Worm (Caenorhabditis elegans): Measurements from ENCODE around the gene R01H10.4.

- TF ChIP-seq elt-3 (tag; optimal IDR thresholded peaks at IDR 0.05) (no peak), snpc-4 (tag; optimal IDR thresholded peaks at IDR 0.05) (no peak), nhr-11 (tag; optimal IDR thresholded peaks at IDR 0.05) (no peak), ztf-4 (tag; optimal IDR thresholded peaks at IDR 0.05) (peak; percentile 85), lsy-2 (tag; optimal IDR thresholded peaks at IDR 0.05) (peak in 1 of 2 experiments; percentile 80), skn-1 (tag; optimal IDR thresholded peaks at IDR 0.05) (no peak), lin-39 (tag; optimal IDR thresholded peaks at IDR 0.05) (no peak), ama-1 (optimal IDR thresholded peaks at IDR 0.05) (peak; percentile 89), nhr-23 (tag; optimal IDR thresholded peaks at IDR 0.05) (no peak), F13H6.1 (tag; optimal IDR thresholded peaks at IDR 0.05) (peak; percentile 71)
Measured at ce11 chrIII:10214540-10214979, 40.1 kb upstream of the R01H10.4 start.
